Fruit fly (Drosophila melanogaster) whole organism, wandering third instar larva: ENCODE data around the gene CNMaR.

ENCODE experiments used
- Abd-B ChIP-seq: fragments of >200 bp; optimal IDR thresholded peaks from 2 replicates; lab custom pipeline; 2017; ENCODE audit warnings: missing biosample characterization, missing genetic modification characterization
- CG32264 ChIP-seq: fragments of 200-800 bp; sonication (Bioruptor generic); optimal IDR thresholded peaks from 2 replicates; lab custom pipeline; 2016; ENCODE audit warnings: missing biosample characterization, missing genetic modification characterization
- CG9705 ChIP-seq: fragments of 200-800 bp; sonication (Bioruptor generic); optimal IDR thresholded peaks from 2 replicates; lab custom pipeline; 2018; ENCODE audit warnings: missing biosample characterization, mild to moderate bottlenecking, missing genetic modification characterization
- CrebA ChIP-seq: fragments of 200-800 bp; sonication (Bioruptor generic); optimal IDR thresholded peaks from 2 replicates; lab custom pipeline; 2016; ENCODE audit warnings: missing biosample characterization, mild to moderate bottlenecking, missing genetic modification characterization, borderline replicate concordance
- Dfd ChIP-seq: fragments of >200 bp; optimal IDR thresholded peaks from 2 replicates; lab custom pipeline; 2017; ENCODE audit warnings: missing biosample characterization, missing genetic modification characterization
- Dif ChIP-seq: fragments of 200-275, 200-300 bp; sonication (Bioruptor generic); optimal IDR thresholded peaks from 2 replicates; lab custom pipeline; 2018; ENCODE audit warnings: missing biosample characterization, missing genetic modification characterization; ENCODE audit not compliant: partially characterized antibody
- GATAd ChIP-seq: sonication (Bioruptor generic); optimal IDR thresholded peaks from 2 replicates; lab custom pipeline; 2016; ENCODE audit warnings: missing biosample characterization, missing genetic modification characterization
- HLH106 ChIP-seq: fragments of 200-800 bp; optimal IDR thresholded peaks from 3 replicates; lab custom pipeline; 2019; ENCODE audit warnings: missing biosample characterization, mild to moderate bottlenecking, missing genetic modification characterization, moderate library complexity
- Hnf4 ChIP-seq: fragments of 200-800 bp; sonication (Bioruptor generic); optimal IDR thresholded peaks from 2 replicates; lab custom pipeline; 2016; ENCODE audit warnings: missing biosample characterization, mild to moderate bottlenecking, missing genetic modification characterization
- Hr78 ChIP-seq: fragments of >200 bp; optimal IDR thresholded peaks from 2 replicates; lab custom pipeline; 2017; ENCODE audit warnings: missing biosample characterization, missing genetic modification characterization
- Hr83 ChIP-seq: fragments of 200-300 bp; sonication (Bioruptor generic); optimal IDR thresholded peaks from 2 replicates; lab custom pipeline; 2016; ENCODE audit warnings: missing biosample characterization, mild to moderate bottlenecking, missing genetic modification characterization, moderate library complexity; ENCODE audit not compliant: poor library complexity, severe bottlenecking
- Jra ChIP-seq: sonication (Bioruptor generic); optimal IDR thresholded peaks from 2 replicates; lab custom pipeline; 2016; ENCODE audit warnings: missing biosample characterization, missing genetic modification characterization
- Mio ChIP-seq: sonication (Bioruptor generic); optimal IDR thresholded peaks from 2 replicates; lab custom pipeline; 2016; ENCODE audit warnings: missing biosample characterization, missing genetic modification characterization
- Myc ChIP-seq: fragments of >200 bp; optimal IDR thresholded peaks from 2 replicates; lab custom pipeline; 2017
- N ChIP-seq: fragments of >200 bp; optimal IDR thresholded peaks from 2 replicates; lab custom pipeline; 2018; ENCODE audit warnings: missing biosample characterization, missing external identifiers, missing genetic modification characterization
- OdsH ChIP-seq: fragments of 200-800 bp; sonication (Bioruptor generic); optimal IDR thresholded peaks from 2 replicates; lab custom pipeline; 2016; ENCODE audit warnings: missing biosample characterization, mild to moderate bottlenecking, missing genetic modification characterization
- Rel ChIP-seq, 2 experiments: fragments of 200-800 bp; sonication (Bioruptor generic) in 1 of 2; optimal IDR thresholded peaks; 2 replicates in 1 of 2; 3 replicates in 1 of 2; lab custom pipeline; 2016 to 2019; ENCODE audit warnings: mild to moderate bottlenecking in 2 of 2, missing biosample characterization in 2 of 2, missing genetic modification characterization in 2 of 2, moderate library complexity in 1 of 2
- Sp1 ChIP-seq: fragments of 200-800 bp; sonication (Bioruptor generic); optimal IDR thresholded peaks from 3 replicates; lab custom pipeline; 2019; ENCODE audit warnings: missing biosample characterization, mild to moderate bottlenecking, missing genetic modification characterization, moderate library complexity
- Vsx2 ChIP-seq: fragments of 200-300, 225-300 bp; sonication (Bioruptor generic); optimal IDR thresholded peaks from 2 replicates; lab custom pipeline; 2018; ENCODE audit warnings: missing biosample characterization, missing genetic modification characterization; ENCODE audit not compliant: partially characterized antibody
- br ChIP-seq: fragments of 200-800 bp; sonication (Bioruptor generic); optimal IDR thresholded peaks from 2 replicates; lab custom pipeline; 2016; ENCODE audit warnings: missing biosample characterization, missing genetic modification characterization
- brk ChIP-seq: fragments of 200-800 bp; sonication (Bioruptor generic); optimal IDR thresholded peaks from 2 replicates; lab custom pipeline; 2016; ENCODE audit warnings: missing biosample characterization, mild to moderate bottlenecking, missing genetic modification characterization
- dl ChIP-seq, 2 experiments: fragments of 175-275, 200-275 bp in 1 of 2; fragments of 200-275 bp in 1 of 2; sonication (Bioruptor generic); optimal IDR thresholded peaks; lab custom pipeline; 2018; ENCODE audit warnings: mild to moderate bottlenecking in 2 of 2, missing biosample characterization in 2 of 2, missing genetic modification characterization in 2 of 2, moderate library complexity in 2 of 2; ENCODE audit not compliant: partially characterized antibody in 2 of 2, insufficient read depth in 1 of 2
- dmrt93B ChIP-seq: fragments of 200-800 bp; sonication (Bioruptor generic); optimal IDR thresholded peaks from 2 replicates; lab custom pipeline; 2018; ENCODE audit warnings: missing biosample characterization, mild to moderate bottlenecking, missing genetic modification characterization
- dsf ChIP-seq: sonication (Bioruptor generic); optimal IDR thresholded peaks from 2 replicates; lab custom pipeline; 2016; ENCODE audit warnings: missing biosample characterization, missing genetic modification characterization, borderline replicate concordance
- ey ChIP-seq: fragments of 200-800 bp; sonication (Bioruptor generic); optimal IDR thresholded peaks from 2 replicates; lab custom pipeline; 2016; ENCODE audit warnings: missing biosample characterization, missing genetic modification characterization
- foxo ChIP-seq, 2 experiments: fragments of 200-800 bp; sonication (Bioruptor generic); optimal IDR thresholded peaks; 2 replicates in 1 of 2; 3 replicates in 1 of 2; lab custom pipeline; 2016 to 2017; ENCODE audit warnings: missing biosample characterization in 2 of 2, missing genetic modification characterization in 2 of 2
- fru ChIP-seq: fragments of 200-800 bp; sonication (Bioruptor generic); optimal IDR thresholded peaks from 3 replicates; lab custom pipeline; 2016; ENCODE audit warnings: missing biosample characterization, mild to moderate bottlenecking, missing genetic modification characterization
- h ChIP-seq: fragments of 200-800 bp; sonication (Bioruptor generic); optimal IDR thresholded peaks from 3 replicates; lab custom pipeline; 2016; ENCODE audit warnings: missing biosample characterization, mild to moderate bottlenecking, missing genetic modification characterization
- jim ChIP-seq: fragments of 175-275, 200-325 bp; sonication (Bioruptor generic); optimal IDR thresholded peaks from 2 replicates; lab custom pipeline; 2016; ENCODE audit warnings: missing biosample characterization, mild to moderate bottlenecking, missing genetic modification characterization
- lola ChIP-seq: fragments of >200 bp; optimal IDR thresholded peaks from 2 replicates; lab custom pipeline; 2017; ENCODE audit warnings: missing biosample characterization, missing genetic modification characterization
- pan ChIP-seq: fragments of >200 bp; optimal IDR thresholded peaks from 2 replicates; lab custom pipeline; 2017
- psq ChIP-seq: fragments of 200-800 bp; sonication (Bioruptor generic); optimal IDR thresholded peaks from 3 replicates; lab custom pipeline; 2017; ENCODE audit warnings: missing biosample characterization, mild to moderate bottlenecking, missing genetic modification characterization, moderate library complexity
- rgr ChIP-seq: fragments of 200-800 bp; sonication (Bioruptor generic); optimal IDR thresholded peaks from 3 replicates; lab custom pipeline; 2016; ENCODE audit warnings: missing biosample characterization, mild to moderate bottlenecking, missing genetic modification characterization
- sage ChIP-seq: fragments of 200-800 bp; sonication (Bioruptor generic); optimal IDR thresholded peaks from 2 replicates; lab custom pipeline; 2016; ENCODE audit warnings: missing biosample characterization, mild to moderate bottlenecking, missing genetic modification characterization
- sv ChIP-seq: fragments of 200-800 bp; sonication (Bioruptor generic); optimal IDR thresholded peaks from 3 replicates; lab custom pipeline; 2016; ENCODE audit warnings: missing biosample characterization, missing genetic modification characterization
- tai ChIP-seq: sonication (Bioruptor generic); optimal IDR thresholded peaks from 2 replicates; lab custom pipeline; 2016; ENCODE audit warnings: missing biosample characterization, missing genetic modification characterization
- usp ChIP-seq: fragments of >200 bp; optimal IDR thresholded peaks from 2 replicates; lab custom pipeline; 2017; ENCODE audit warnings: missing biosample characterization, missing genetic modification characterization
- woc ChIP-seq: sonication (Bioruptor generic); optimal IDR thresholded peaks from 2 replicates; lab custom pipeline; 2016; ENCODE audit warnings: missing biosample characterization, mild to moderate bottlenecking, missing genetic modification characterization

The CNMaR gene

DNA sequence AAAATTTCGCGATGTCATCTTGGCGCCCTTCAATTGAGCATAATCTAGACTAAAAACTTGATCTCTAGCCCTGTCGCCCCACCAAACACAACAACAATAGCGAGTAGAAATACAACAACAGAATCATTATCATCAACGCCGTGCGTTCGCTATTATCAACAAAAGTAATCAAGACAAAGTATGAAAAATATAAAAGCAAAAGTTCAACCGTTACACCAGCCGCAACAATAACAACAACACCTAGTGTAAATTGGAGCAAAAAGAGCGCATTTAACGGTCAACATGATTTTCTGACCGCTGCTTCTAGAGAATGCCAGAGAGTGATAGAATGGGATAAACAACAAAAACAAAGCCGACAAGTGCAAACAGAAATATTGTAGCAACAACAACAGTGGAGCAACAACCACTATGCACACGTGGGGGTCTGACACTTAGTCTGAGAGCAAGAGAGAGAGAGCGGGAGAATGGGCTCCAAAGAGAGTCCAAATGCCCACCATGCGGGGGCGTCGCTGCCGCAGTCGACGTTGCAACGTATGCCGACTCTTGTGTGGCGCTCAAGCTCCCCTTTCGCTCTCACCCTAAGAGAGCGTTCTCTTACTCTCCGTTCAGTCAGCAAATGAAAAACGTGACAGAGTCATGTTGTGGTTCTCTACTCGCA is 48.5 kb downstream of the CNMaR start:
- TF ChIP-seq Vsx2 (GFP tag; lab: Kevin White, UChicago) (peak; percentile 82), sv (GFP tag; lab: Kevin White, UChicago) (no peak), dl (GFP tag; optimal IDR thresholded peaks at IDR 0.05; lab: Kevin White, UChicago; ENCODE audit: insufficient read depth in 1 of 2, partially characterized antibody in 2 of 2) (peak; percentile 94 to 97), CG32264 (GFP tag; lab: Kevin White, UChicago) (no peak), CrebA (GFP tag; lab: Kevin White, UChicago) (peak; percentile 54), Dif (peak; percentile 98), fru (GFP tag; lab: Kevin White, UChicago) (no peak), Hr83 (GFP tag; lab: Kevin White, UChicago) (peak; percentile 75)

DNA sequence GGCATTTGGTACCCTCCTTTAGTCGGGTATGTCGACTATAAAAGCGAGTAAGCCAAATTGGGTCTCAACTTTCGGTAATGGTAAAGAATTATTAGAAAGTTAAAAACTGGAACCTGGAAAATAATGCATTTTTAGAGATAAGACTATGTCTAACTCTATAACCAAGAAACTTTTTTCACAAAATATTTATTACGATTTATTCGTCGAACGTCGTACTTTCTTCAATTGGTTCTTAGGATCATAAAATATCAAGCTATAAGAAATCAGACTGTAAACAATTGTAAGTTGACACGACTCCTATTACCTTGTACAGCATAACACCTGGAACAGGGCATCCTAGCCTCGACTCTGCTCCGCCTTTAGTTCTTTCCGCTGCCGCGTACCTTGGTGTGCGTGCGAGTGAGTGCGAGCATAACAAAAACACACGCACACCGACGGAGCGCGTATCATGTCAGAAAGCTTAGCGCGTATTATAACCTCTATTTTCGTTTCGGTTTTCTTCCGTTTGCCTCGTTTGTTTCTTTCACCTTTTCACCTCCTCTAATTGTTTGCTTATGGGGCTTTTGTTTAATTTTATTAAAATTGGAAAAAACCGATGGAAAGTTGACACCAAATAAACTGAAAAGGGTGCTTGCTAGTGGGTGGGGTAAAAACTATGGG is 49.1 kb downstream of the CNMaR start:
- TF ChIP-seq h (GFP tag; lab: Kevin White, UChicago) (peak; percentile 95), CG32264 (GFP tag; lab: Kevin White, UChicago) (peak; percentile 83), dmrt93B (GFP tag; lab: Kevin White, UChicago) (peak; percentile 94), Hr78 (GFP tag; lab: Kevin White, UChicago) (no peak), dl (GFP tag; optimal IDR thresholded peaks at IDR 0.05; lab: Kevin White, UChicago; ENCODE audit: insufficient read depth in 1 of 2, partially characterized antibody in 2 of 2) (no peak), sage (GFP tag; lab: Kevin White, UChicago) (peak; percentile 72), rgr (GFP tag; lab: Kevin White, UChicago) (peak; percentile 93), HLH106 (tag; lab: Kevin White, UChicago) (peak; percentile 91), Hnf4 (GFP tag; lab: Kevin White, UChicago) (peak; percentile 80), CrebA (GFP tag; lab: Kevin White, UChicago) (no peak), Dfd (no peak), CG9705 (GFP tag; lab: Kevin White, UChicago) (peak; percentile 85), sv (GFP tag; lab: Kevin White, UChicago) (peak; percentile 92), Dif (no peak), jim (no peak), fru (GFP tag; lab: Kevin White, UChicago) (peak; percentile 96), psq (GFP tag; lab: Kevin White, UChicago) (peak; percentile 93), Vsx2 (GFP tag; lab: Kevin White, UChicago) (no peak), N (peak; percentile 16), pan (lab: Kevin White, UChicago) (peak; percentile 75), foxo (GFP tag; optimal IDR thresholded peaks at IDR 0.05; lab: Kevin White, UChicago) (peak; percentile 55 to 95), Jra (GFP tag; lab: Kevin White, UChicago) (peak; percentile 85), GATAd (GFP tag; lab: Kevin White, UChicago) (no peak), tai (peak; percentile 89), br (peak; percentile 95), Abd-B (GFP tag; lab: Kevin White, UChicago) (no peak), usp (GFP tag; lab: Kevin White, UChicago) (no peak), Mio (GFP tag; lab: Kevin White, UChicago) (peak; percentile 71), ey (GFP tag; lab: Kevin White, UChicago) (peak; percentile 95), lola (GFP tag; lab: Kevin White, UChicago) (no peak), Myc (lab: Kevin White, UChicago) (no peak), woc (GFP tag; lab: Kevin White, UChicago) (peak; percentile 99), OdsH (GFP tag; lab: Kevin White, UChicago) (peak; percentile 96), Rel (GFP tag; optimal IDR thresholded peaks at IDR 0.05; lab: Kevin White, UChicago) (peak; percentile 29), Rel (tag; optimal IDR thresholded peaks at IDR 0.05; lab: Kevin White, UChicago) (peak; percentile 36), dsf (GFP tag; lab: Kevin White, UChicago) (peak; percentile 64), Sp1 (GFP tag; lab: Kevin White, UChicago) (peak; percentile 93), Hr83 (GFP tag; lab: Kevin White, UChicago) (no peak), brk (GFP tag; lab: Kevin White, UChicago) (peak; percentile 79)
